Worm (Caenorhabditis elegans) whole organism, mixed stage, embryonic: ENCODE results near the gene tnt-4.

ENCODE experiments used
- bed-3 ChIP-seq: fragments of 200-800 bp; sonication (Bioruptor generic); optimal IDR thresholded peaks from 3 replicates; lab custom pipeline; 2018; ENCODE audit warnings: mild to moderate bottlenecking, missing genetic modification characterization, moderate library complexity, missing compliant biosample characterization
- ceh-39 ChIP-seq: fragments of 150-350 bp; optimal IDR thresholded peaks from 2 replicates; lab custom pipeline; 2014; ENCODE audit warnings: missing biosample characterization, missing genetic modification characterization
- ceh-83 ChIP-seq: fragments of 200-800 bp; sonication (Bioruptor generic); optimal IDR thresholded peaks from 2 replicates; lab custom pipeline; 2018; ENCODE audit warnings: mild to moderate bottlenecking, missing genetic modification characterization, missing compliant biosample characterization
- elt-3 ChIP-seq: fragments of 150-350 bp; optimal IDR thresholded peaks from 2 replicates; lab custom pipeline; 2014; ENCODE audit warnings: missing biosample characterization, missing genetic modification characterization
- ham-2 ChIP-seq: fragments of 200-800 bp; sonication (Bioruptor generic); optimal IDR thresholded peaks from 2 replicates; lab custom pipeline; 2018; ENCODE audit warnings: mild to moderate bottlenecking, missing genetic modification characterization, missing compliant biosample characterization
- lin-13 ChIP-seq: fragments of 150-350 bp; optimal IDR thresholded peaks from 2 replicates; lab custom pipeline; 2014; ENCODE audit warnings: missing biosample characterization, missing genetic modification characterization
- nhr-237 ChIP-seq: fragments of 150-350 bp; optimal IDR thresholded peaks from 2 replicates; lab custom pipeline; 2014; ENCODE audit warnings: missing biosample characterization, missing genetic modification characterization
- pha-4 ChIP-seq: fragments of 150-350 bp; optimal IDR thresholded peaks from 2 replicates; lab custom pipeline; 2018; ENCODE audit warnings: missing biosample characterization, missing genetic modification reagents, missing genetic modification characterization
- sptf-1 ChIP-seq: sonication (generic microtip); optimal IDR thresholded peaks from 2 replicates; lab custom pipeline; 2017; ENCODE audit warnings: mild to moderate bottlenecking, missing genetic modification characterization, moderate library complexity, missing compliant biosample characterization
- unc-39 ChIP-seq: fragments of 150-350 bp; optimal IDR thresholded peaks from 2 replicates; lab custom pipeline; 2014; ENCODE audit warnings: missing biosample characterization, missing genetic modification characterization
- unc-62 ChIP-seq: fragments of 150-350 bp; optimal IDR thresholded peaks from 2 replicates; lab custom pipeline; 2014; ENCODE audit warnings: missing biosample characterization, missing genetic modification reagents, missing genetic modification characterization

- TF ChIP-seq lin-13 (tag; lab: Kevin White, UChicago) (no peak), ham-2 (no peak), unc-62 (no peak), unc-39 (tag; lab: Kevin White, UChicago) (no peak), elt-3 (no peak), sptf-1 (no peak), ceh-83 (GFP tag; lab: Kevin White, UChicago) (no peak), ceh-39 (no peak), bed-3 (no peak), nhr-237 (no peak), pha-4 (tag; lab: Kevin White, UChicago) (no peak)
Measured at ce11 chrV:1991381-1991780, 1.3 kb downstream of the tnt-4 start.
